Fruit fly (Drosophila melanogaster): ENCODE measurements around the gene CG42577.

DNA sequence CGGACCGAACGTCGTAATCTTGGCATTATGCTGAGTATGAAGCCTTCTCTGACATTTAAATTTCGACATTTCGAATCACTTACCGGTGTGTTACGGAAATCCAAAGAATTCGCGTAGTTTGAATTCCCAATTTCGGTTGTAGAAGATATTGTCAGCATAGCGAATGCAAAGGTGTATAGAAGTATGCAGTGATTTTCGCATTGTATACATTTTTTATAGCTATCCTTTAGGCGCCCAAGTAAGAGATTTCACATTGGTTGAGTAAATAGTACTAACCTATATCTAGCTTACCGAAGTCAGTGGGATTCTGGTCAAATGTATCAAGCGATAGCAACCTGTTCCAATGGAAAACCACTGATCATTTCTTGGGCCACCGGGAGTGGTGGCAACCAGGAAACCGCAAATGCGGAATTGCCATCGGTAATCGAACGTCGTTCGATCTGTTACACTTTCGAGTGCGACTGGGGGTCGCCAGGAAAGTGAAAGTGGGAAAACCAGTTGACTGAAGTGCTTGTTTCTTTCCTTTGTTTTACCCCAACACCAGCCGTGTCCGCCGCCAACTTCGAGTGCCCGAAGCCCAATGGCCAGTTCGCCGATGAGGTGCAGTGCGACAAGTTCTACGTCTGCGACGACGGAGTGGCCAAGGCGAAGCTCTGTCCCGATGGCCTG is 18.4 kb upstream of the CG42577 start:
- TF ChIP-seq Hr39 (GFP tag; optimal IDR thresholded peaks at IDR 0.05) = no peak
- TF ChIP-seq Hr4 (GFP tag; optimal IDR thresholded peaks at IDR 0.05) = no peak
- TF ChIP-seq OdsH (GFP tag; optimal IDR thresholded peaks at IDR 0.05) = no peak
- TF ChIP-seq Ets21C (GFP tag; optimal IDR thresholded peaks at IDR 0.05) = no peak
- TF ChIP-seq CG6854 (GFP tag; optimal IDR thresholded peaks at IDR 0.05) = no peak
- no peak for TF ChIP-seq CG15336 (GFP tag; IDR thresholded peaks at IDR 0.05)
- TF ChIP-seq CG1621 (tag; optimal IDR thresholded peaks at IDR 0.05) = no peak
- no peak for TF ChIP-seq CG9139 (GFP tag; optimal IDR thresholded peaks at IDR 0.05)
